Fruit fly (Drosophila melanogaster): ENCODE measurements around the gene skd.

Gene skd

dm6 chr3L:21049417-21049914, 22.2 kb upstream of the skd start (continued):
- TF ChIP-seq so (GFP tag; IDR thresholded peaks at IDR 0.05) (peak; percentile 48; the same call in 1 of the 3 replicates), tap (tag; optimal IDR thresholded peaks at IDR 0.05) (no peak), cwo (GFP tag; optimal IDR thresholded peaks at IDR 0.05) (no peak), CG3847 (GFP tag; IDR thresholded peaks at IDR 0.05) (peak; percentile 44; the same call in 1 of the 2 replicates), Med (GFP tag) (peak; percentile 91), Adf1 (GFP tag; IDR thresholded peaks at IDR 0.05) (peak; percentile 28; the same call in 1 of the 2 replicates), Dbx (GFP tag; IDR thresholded peaks at IDR 0.05) (peak; percentile 50; the same call in 1 of the 3 replicates), az2 (GFP tag; optimal IDR thresholded peaks at IDR 0.05) (peak; percentile 12), CkIIα-i1 (GFP tag; IDR thresholded peaks at IDR 0.05) (no peak), grau (tag; optimal IDR thresholded peaks at IDR 0.05) (peak; percentile 30), Nf-YA (GFP tag; IDR thresholded peaks at IDR 0.05) (no peak), lab (GFP tag; optimal IDR thresholded peaks at IDR 0.05) (peak; percentile 4), chm (GFP tag; IDR thresholded peaks at IDR 0.05) (peak; percentile 77), CG12659 (GFP tag; optimal IDR thresholded peaks at IDR 0.05) (peak; percentile 32), Hmr (GFP tag; optimal IDR thresholded peaks at IDR 0.05) (peak; percentile 51), ci (GFP tag; IDR thresholded peaks at IDR 0.05) (peak; percentile 80; the same call in 2 of the 3 replicates), Neu2 (GFP tag; optimal IDR thresholded peaks at IDR 0.05; ENCODE audit: borderline replicate concordance) (peak; percentile 40), CG9817 (tag; optimal IDR thresholded peaks at IDR 0.05) (no peak), CG6683 (GFP tag; optimal IDR thresholded peaks at IDR 0.05) (no peak), btn (GFP tag; optimal IDR thresholded peaks at IDR 0.05) (no peak), Atf6 (GFP tag; IDR thresholded peaks at IDR 0.05) (no peak), seq (GFP tag; IDR thresholded peaks at IDR 0.05) (no peak), CG1647 (GFP tag; optimal IDR thresholded peaks at IDR 0.05) (no peak), CG13624 (GFP tag; optimal IDR thresholded peaks at IDR 0.05) (peak; percentile 40), slbo (GFP tag; IDR thresholded peaks at IDR 0.05) (peak; percentile 44; the same call in 1 of the 2 replicates), Dll (GFP tag; IDR thresholded peaks at IDR 0.05; ENCODE audit: partially characterized antibody) (no peak), gt (GFP tag; IDR thresholded peaks at IDR 0.05) (no peak), zfh1 (GFP tag; IDR thresholded peaks at IDR 0.05) (peak; percentile 46; the same call in 2 of the 3 replicates), CG33213 (GFP tag; optimal IDR thresholded peaks at IDR 0.05) (peak; percentile 71), Kr (GFP tag; optimal IDR thresholded peaks at IDR 0.05) (no peak), CG18599 (GFP tag; optimal IDR thresholded peaks at IDR 0.05) (peak; percentile 17), unpg (GFP tag; optimal IDR thresholded peaks at IDR 0.05) (peak; percentile 1), Lpt (GFP tag; optimal IDR thresholded peaks at IDR 0.05) (no peak), bbx (GFP tag; IDR thresholded peaks at IDR 0.05; ENCODE audit: partially characterized antibody) (peak; percentile 49), lmd (GFP tag; IDR thresholded peaks at IDR 0.05) (no peak), MTF-1 (GFP tag; optimal IDR thresholded peaks at IDR 0.05; ENCODE audit: borderline replicate concordance) (peak; percentile 24), CG2116 (GFP tag; optimal IDR thresholded peaks at IDR 0.05) (peak; percentile 27), Dp (GFP tag; optimal IDR thresholded peaks at IDR 0.05) (no peak), CG17359 (tag; optimal IDR thresholded peaks at IDR 0.05) (no peak), CG15479 (GFP tag; optimal IDR thresholded peaks at IDR 0.05) (no peak), sug (tag; optimal IDR thresholded peaks at IDR 0.05) (peak; percentile 27), CG8478 (optimal IDR thresholded peaks at IDR 0.05) (peak; percentile 55), Mad (GFP tag; optimal IDR thresholded peaks at IDR 0.05) (peak; percentile 4), br (optimal IDR thresholded peaks at IDR 0.05) (no peak), CG6254 (GFP tag; optimal IDR thresholded peaks at IDR 0.05) (peak; percentile 7), Hmx (GFP tag; optimal IDR thresholded peaks at IDR 0.05) (no peak), usp (GFP tag; optimal IDR thresholded peaks at IDR 0.05) (no peak), C15 (GFP tag; IDR thresholded peaks at IDR 0.05) (no peak), ssp (GFP tag; IDR thresholded peaks at IDR 0.05) (peak; percentile 13; the same call in 1 of the 2 replicates), CG15696 (tag; optimal IDR thresholded peaks at IDR 0.05) (peak; percentile 28), CG8388 (GFP tag; optimal IDR thresholded peaks at IDR 0.05) (no peak)
